Fruit fly (Drosophila melanogaster) whole organism: ENCODE results near the gene spz5.

Experiments
- EcR ChIP-seq, 2 experiments: fragments of >200 bp; optimal IDR thresholded peaks; 2 replicates each; lab custom pipeline; 2017; ENCODE audit warnings: missing biosample characterization in 2 of 2, missing genetic modification characterization in 2 of 2, missing genetic modification reagents in 2 of 2
- pan ChIP-seq: fragments of >200 bp; optimal IDR thresholded peaks from 2 replicates; lab custom pipeline; 2017
- psq ChIP-seq: fragments of >200 bp; optimal IDR thresholded peaks from 2 replicates; lab custom pipeline; 2017

DNA sequence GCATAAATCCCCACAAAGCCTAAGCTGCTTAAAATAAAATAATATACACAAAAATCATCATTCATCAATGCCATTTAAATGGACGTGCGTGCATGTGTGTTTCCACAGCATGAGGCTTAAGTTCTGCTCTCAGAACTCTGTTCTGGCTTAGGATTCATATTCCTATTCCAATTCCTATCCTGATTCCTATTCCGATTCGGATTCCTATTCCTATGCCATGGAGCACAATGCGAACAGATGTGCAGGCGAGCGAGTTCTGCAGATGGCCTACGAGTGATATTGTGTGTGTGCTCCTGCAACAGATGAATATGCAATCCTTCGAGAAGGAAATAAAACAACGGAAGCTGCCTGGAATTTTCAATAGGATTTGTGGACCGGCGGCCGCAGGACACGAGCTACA is 27.5 kb downstream of the spz5 start:
- TF ChIP-seq pan (no peak), psq (lab: Kevin White, UChicago) (no peak), EcR (GFP tag; optimal IDR thresholded peaks at IDR 0.05; lab: Kevin White, UChicago) (no peak)
